Fruit fly (Drosophila melanogaster): Measurements from ENCODE around the gene Srp19.

Gene Srp19

dm6 chr3L:7347984-7348631, at the start of gene Srp19, which contains the start of gene qm:
Gene Srp19 (minus strand): TSS chr3L:7348034.
Gene qm (plus strand): TSS chr3L:7348313.
- no peak for TF ChIP-seq CTCF (optimal IDR thresholded peaks at IDR 0.05)
- no peak for TF ChIP-seq CG8478 (optimal IDR thresholded peaks at IDR 0.05)

- no peak for TF ChIP-seq CTCF (optimal IDR thresholded peaks at IDR 0.05)
- no peak for TF ChIP-seq CG8478 (optimal IDR thresholded peaks at IDR 0.05)
Observed at dm6 chr3L:7396055-7396454, 48.2 kb upstream of the Srp19 start, which contains the start of gene CG32379. Gene CG32379 (plus strand): TSS chr3L:7396355.

dm6 chr3L:7390442-7390841, 42.6 kb upstream of the Srp19 start, which contains the start of gene CG8563:
Gene CG8563 (plus strand): TSS chr3L:7390742.
- no peak for TF ChIP-seq CG8478 (optimal IDR thresholded peaks at IDR 0.05)
- TF ChIP-seq CTCF (optimal IDR thresholded peaks at IDR 0.05) = no peak

dm6 chr3L:7390004-7390403, 42.2 kb upstream of the Srp19 start:
- no peak for TF ChIP-seq CTCF (optimal IDR thresholded peaks at IDR 0.05)
- no peak for TF ChIP-seq CG8478 (optimal IDR thresholded peaks at IDR 0.05)

dm6 chr3L:7387814-7388213, 40.0 kb upstream of the Srp19 start, which contains the start of gene CG8564:
Gene CG8564 (minus strand): TSS chr3L:7387914.
- no peak for TF ChIP-seq CTCF (optimal IDR thresholded peaks at IDR 0.05)
- no peak for TF ChIP-seq CG8478 (optimal IDR thresholded peaks at IDR 0.05)

DNA sequence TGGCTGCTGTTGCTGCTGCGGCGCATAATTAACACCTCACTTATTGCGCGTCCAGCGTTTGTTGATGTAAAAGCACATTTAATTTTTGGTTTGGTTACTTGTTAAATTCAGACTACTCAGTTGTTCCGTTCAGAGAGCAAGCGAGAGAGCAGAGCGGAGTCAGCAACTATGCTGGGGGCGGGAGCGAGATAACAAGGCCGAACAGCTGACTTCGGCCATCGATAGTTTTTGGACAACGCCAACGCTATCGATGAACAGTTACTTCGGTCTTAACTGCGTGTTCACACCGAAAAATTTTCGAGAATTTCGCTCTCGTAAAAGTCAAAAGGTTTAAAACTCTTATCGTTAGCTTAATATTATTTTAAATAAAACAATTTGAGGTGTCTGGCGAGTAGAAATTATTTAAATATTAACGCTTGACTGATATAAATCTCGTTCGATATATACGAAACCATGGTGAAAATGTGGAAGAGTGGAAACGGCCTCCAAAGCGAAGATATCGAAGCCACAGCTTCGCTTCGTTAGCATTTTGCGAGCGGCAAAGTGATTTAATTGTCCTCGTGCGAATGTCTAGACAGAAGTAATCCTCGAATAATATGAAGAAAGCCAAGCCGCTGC, 33.6 kb upstream of the Srp19 start, which contains the start of the genes SMSr and smid:
Gene SMSr, minus strand, starts transcription at position 116 of the 618 bp plus-strand sequence.
Gene smid, plus strand, starts transcription at position 256 of the 618 bp plus-strand sequence.
- no peak for TF ChIP-seq CTCF (optimal IDR thresholded peaks at IDR 0.05)
- TF ChIP-seq CG8478 (optimal IDR thresholded peaks at IDR 0.05) = no peak

DNA sequence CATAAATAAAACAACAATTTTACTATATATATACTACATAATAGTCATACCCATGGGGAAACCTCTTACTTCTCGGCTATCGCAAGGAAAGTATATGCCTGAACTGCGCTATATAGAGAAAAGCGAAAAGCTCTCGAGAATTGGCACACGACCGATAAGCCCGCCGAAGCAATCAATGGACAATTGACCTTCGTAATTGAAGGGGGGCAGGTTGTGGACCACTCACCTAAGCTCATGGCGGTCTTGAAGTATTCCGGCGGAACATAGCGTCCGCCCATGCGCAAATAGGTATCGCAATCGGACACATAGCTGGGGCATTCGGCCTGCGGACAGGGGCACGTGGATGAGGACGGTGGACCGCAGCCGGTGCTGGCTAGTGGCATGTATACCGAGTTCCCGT, 32.6 kb upstream of the Srp19 start:
- TF ChIP-seq CTCF (optimal IDR thresholded peaks at IDR 0.05) (no peak), CG8478 (optimal IDR thresholded peaks at IDR 0.05) (no peak)

- no peak for TF ChIP-seq CTCF (optimal IDR thresholded peaks at IDR 0.05)
- TF ChIP-seq CG8478 (optimal IDR thresholded peaks at IDR 0.05) = no peak
Observed at dm6 chr3L:7376830-7377229, 29.0 kb upstream of the Srp19 start.

DNA sequence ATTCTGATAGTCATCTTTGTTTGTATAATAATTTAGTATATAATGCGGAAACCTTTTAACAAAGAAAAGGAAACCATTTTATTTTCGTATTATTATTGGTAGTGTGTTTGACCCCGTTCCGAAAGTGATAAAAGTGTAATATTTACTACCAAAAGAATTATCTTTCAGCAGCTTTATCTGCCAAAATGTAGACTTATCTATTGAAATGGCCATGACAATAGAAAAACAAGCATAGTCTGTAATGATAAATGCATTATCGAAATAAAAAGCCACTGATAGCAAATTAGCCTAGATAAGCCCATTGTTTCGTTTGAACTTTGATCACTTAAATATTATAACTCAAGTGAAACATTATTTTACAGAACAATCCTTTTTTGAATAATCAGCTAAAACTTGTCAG, 28.3 kb upstream of the Srp19 start:
- TF ChIP-seq CG8478 (optimal IDR thresholded peaks at IDR 0.05) (no peak), CTCF (optimal IDR thresholded peaks at IDR 0.05) (no peak)

- TF ChIP-seq CG8478 (optimal IDR thresholded peaks at IDR 0.05) (no peak), CTCF (optimal IDR thresholded peaks at IDR 0.05) (peak in 1 of 2 experiments; percentile 13)
Observed at dm6 chr3L:7371290-7371689, 23.5 kb upstream of the Srp19 start.

DNA sequence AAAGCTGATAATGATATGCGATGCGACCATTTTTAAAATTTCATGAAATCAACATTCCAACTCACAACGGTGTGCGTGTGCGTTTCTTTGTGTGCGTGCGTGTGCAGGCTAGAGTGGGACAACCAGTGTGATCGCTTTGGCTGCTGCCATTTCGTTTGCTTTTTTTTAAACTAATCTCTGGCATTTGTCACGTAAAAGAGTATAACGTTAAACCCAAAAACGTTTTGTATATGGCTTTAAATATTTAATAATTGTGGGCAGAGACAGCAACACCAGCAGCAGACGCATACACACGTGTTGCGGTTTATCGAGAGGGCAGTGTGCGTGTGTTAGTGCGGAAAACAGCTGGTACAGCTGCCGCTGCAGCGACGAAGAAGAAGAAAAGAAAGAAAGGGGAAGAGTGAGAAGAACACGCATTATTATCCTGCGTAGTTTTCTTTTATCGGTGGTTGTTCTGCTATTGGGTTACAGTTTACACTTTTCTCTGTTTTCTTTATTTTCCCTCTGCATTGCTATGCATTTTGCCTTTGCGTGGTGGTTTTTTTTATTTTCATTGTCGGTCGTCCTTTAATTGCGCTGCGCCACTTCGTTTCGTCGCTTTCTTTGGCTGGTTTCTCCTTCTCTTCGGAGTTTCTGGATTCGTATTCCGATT, 22.5 kb upstream of the Srp19 start:
- no peak for TF ChIP-seq CTCF (optimal IDR thresholded peaks at IDR 0.05)
- no peak for TF ChIP-seq CG8478 (optimal IDR thresholded peaks at IDR 0.05)

DNA sequence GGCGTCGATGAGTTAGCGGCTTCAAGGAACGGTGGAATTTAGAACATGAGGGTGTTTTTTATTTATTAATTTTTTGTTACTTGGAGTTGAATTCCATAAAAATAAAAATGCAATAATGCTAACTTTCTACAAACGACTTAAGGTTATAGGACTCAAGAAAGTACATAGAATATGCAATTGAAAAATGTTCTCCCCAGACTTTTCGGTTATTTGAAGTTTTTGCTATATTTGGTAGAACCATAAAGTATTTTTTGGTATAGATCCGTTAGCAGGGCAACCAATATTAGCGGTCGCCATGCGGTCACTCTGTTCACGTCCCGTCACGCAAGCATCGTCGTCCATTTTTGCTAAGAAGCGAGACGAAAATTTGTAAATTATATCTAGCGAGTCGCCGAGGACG, 21.7 kb upstream of the Srp19 start, which contains the start of gene akirin:
Gene akirin, plus strand, starts transcription at position 301 of the 400 bp plus-strand sequence.
- TF ChIP-seq CG8478 (optimal IDR thresholded peaks at IDR 0.05) (no peak), CTCF (optimal IDR thresholded peaks at IDR 0.05) (no peak)

dm6 chr3L:7368934-7369333, 21.1 kb upstream of the Srp19 start, which contains the start of gene Sh3beta:
Gene Sh3beta (minus strand): TSS chr3L:7369260.
- TF ChIP-seq CTCF (optimal IDR thresholded peaks at IDR 0.05) = no peak
- no peak for TF ChIP-seq CG8478 (optimal IDR thresholded peaks at IDR 0.05)

dm6 chr3L:7367798-7368678, 20.2 kb upstream of the Srp19 start:
- no peak for TF ChIP-seq CG8478 (optimal IDR thresholded peaks at IDR 0.05)
- TF ChIP-seq CTCF (optimal IDR thresholded peaks at IDR 0.05) = no peak

All from S2 (cell line).